Worm (Caenorhabditis elegans) whole organism, L3 larva: ENCODE measurements around the gene math-20.
"Not testable (repeated sequence)": the region's sequence is repeated elsewhere in the genome, so short reads cannot be mapped to it uniquely, and the experiment has no call there.

Source experiments
- ZK546.5 ChIP-seq: sonication (generic microtip); optimal IDR thresholded peaks from 2 replicates; lab custom pipeline; 2017; ENCODE audit warnings: missing biosample characterization, missing genetic modification characterization
- aly-2 ChIP-seq: fragments of 150-350 bp; optimal IDR thresholded peaks from 2 replicates; lab custom pipeline; 2014; ENCODE audit warnings: missing biosample characterization, missing genetic modification characterization
- ceh-16 ChIP-seq: sonication (generic microtip); optimal IDR thresholded peaks from 2 replicates; lab custom pipeline; 2017; ENCODE audit warnings: missing biosample characterization, missing genetic modification characterization
- ceh-82 ChIP-seq: fragments of 150-350 bp; optimal IDR thresholded peaks from 2 replicates; lab custom pipeline; 2014; ENCODE audit warnings: missing biosample characterization, missing genetic modification characterization
- ceh-9 ChIP-seq: sonication (generic microtip); optimal IDR thresholded peaks from 2 replicates; lab custom pipeline; 2018; ENCODE audit warnings: missing biosample characterization, missing genetic modification characterization
- daf-12 ChIP-seq: fragments of 150-350 bp; optimal IDR thresholded peaks from 2 replicates; lab custom pipeline; 2014; ENCODE audit warnings: missing biosample characterization, missing genetic modification reagents, missing genetic modification characterization
- egl-27 ChIP-seq: sonication (generic microtip); optimal IDR thresholded peaks from 4 replicates; lab custom pipeline; 2017; ENCODE audit warnings: missing biosample characterization, missing genetic modification reagents, missing genetic modification characterization
- egl-5 ChIP-seq: fragments of 150-350 bp; optimal IDR thresholded peaks from 2 replicates; lab custom pipeline; 2017; ENCODE audit warnings: missing biosample characterization, missing genetic modification reagents, missing genetic modification characterization, inconsistent platforms
- elt-1 ChIP-seq: fragments of 150-350 bp; optimal IDR thresholded peaks from 2 replicates; lab custom pipeline; 2014; ENCODE audit warnings: missing biosample characterization, missing genetic modification characterization
- elt-2 ChIP-seq: sonication (generic microtip); optimal IDR thresholded peaks from 2 replicates; lab custom pipeline; 2016; ENCODE audit warnings: missing genetic modification reagents, mild to moderate bottlenecking, missing genetic modification characterization, missing compliant biosample characterization
- elt-3 ChIP-seq, 3 experiments: fragments of 150-350 bp in 1 of 3; sonication (generic microtip) in 2 of 3; optimal IDR thresholded peaks; 2 replicates in 2 of 3; 4 replicates in 1 of 3; lab custom pipeline; 2014 to 2017; ENCODE audit warnings: missing biosample characterization in 3 of 3, missing genetic modification characterization in 3 of 3
- eor-1 ChIP-seq, 2 experiments: fragments of 150-350 bp; optimal IDR thresholded peaks; 2 replicates each; lab custom pipeline; 2014 to 2018; ENCODE audit warnings: missing biosample characterization in 2 of 2, missing genetic modification characterization in 2 of 2
- fkh-10 ChIP-seq: sonication (generic microtip); optimal IDR thresholded peaks from 2 replicates; lab custom pipeline; 2017; ENCODE audit warnings: missing biosample characterization, missing genetic modification reagents, missing genetic modification characterization
- fkh-2 ChIP-seq: fragments of 150-350 bp; optimal IDR thresholded peaks from 2 replicates; lab custom pipeline; 2014; ENCODE audit warnings: missing biosample characterization, missing genetic modification reagents, missing genetic modification characterization
- jun-1 ChIP-seq: fragments of 150-350 bp; optimal IDR thresholded peaks from 2 replicates; lab custom pipeline; 2014; ENCODE audit warnings: missing biosample characterization, missing genetic modification reagents, missing genetic modification characterization
- lin-39 ChIP-seq: fragments of 150-350 bp; optimal IDR thresholded peaks from 2 replicates; lab custom pipeline; 2018; ENCODE audit warnings: missing biosample characterization, missing genetic modification reagents, missing genetic modification characterization
- lsy-12 ChIP-seq: sonication (generic microtip); optimal IDR thresholded peaks from 2 replicates; lab custom pipeline; 2016; ENCODE audit warnings: mild to moderate bottlenecking, missing genetic modification characterization, missing compliant biosample characterization
- mdl-1 ChIP-seq: fragments of 150-350 bp; optimal IDR thresholded peaks from 2 replicates; lab custom pipeline; 2014; ENCODE audit warnings: missing biosample characterization, missing genetic modification characterization
- mml-1 ChIP-seq: fragments of 150-350 bp; sonication (generic microtip); optimal IDR thresholded peaks from 3 replicates; lab custom pipeline; 2014; ENCODE audit warnings: missing biosample characterization, missing genetic modification characterization
- nfya-1 ChIP-seq: sonication (generic microtip); optimal IDR thresholded peaks from 2 replicates; lab custom pipeline; 2017; ENCODE audit warnings: missing genetic modification characterization, mild to moderate bottlenecking, missing compliant biosample characterization, antibody characterized with exemption, moderate library complexity; ENCODE audit not compliant: insufficient read depth
- nhr-11 ChIP-seq: fragments of 150-350 bp; optimal IDR thresholded peaks from 2 replicates; lab custom pipeline; 2014; ENCODE audit warnings: missing biosample characterization, missing genetic modification characterization
- nhr-23 ChIP-seq: fragments of 150-350 bp; optimal IDR thresholded peaks from 2 replicates; lab custom pipeline; 2014; ENCODE audit warnings: missing biosample characterization, missing genetic modification reagents, missing genetic modification characterization
- nhr-237 ChIP-seq: fragments of 150-350 bp; optimal IDR thresholded peaks from 2 replicates; lab custom pipeline; 2014; ENCODE audit warnings: missing biosample characterization, missing genetic modification characterization
- nhr-25 ChIP-seq: sonication (generic microtip); optimal IDR thresholded peaks from 2 replicates; lab custom pipeline; 2017; ENCODE audit warnings: missing biosample characterization, missing genetic modification characterization
- nhr-67 ChIP-seq: fragments of 150-350 bp; optimal IDR thresholded peaks from 2 replicates; lab custom pipeline; 2014; ENCODE audit warnings: missing biosample characterization, missing genetic modification characterization
- nhr-76 ChIP-seq: fragments of 150-350 bp; sonication (generic microtip); optimal IDR thresholded peaks from 5 replicates; lab custom pipeline; 2014; ENCODE audit warnings: missing biosample characterization, missing genetic modification characterization
- nhr-77 ChIP-seq: fragments of 150-350 bp; optimal IDR thresholded peaks from 2 replicates; lab custom pipeline; 2014; ENCODE audit warnings: missing biosample characterization, missing genetic modification characterization
- pha-4 ChIP-seq: fragments of 150-350 bp; optimal IDR thresholded peaks from 2 replicates; lab custom pipeline; 2014; ENCODE audit warnings: missing biosample characterization, missing genetic modification reagents, missing genetic modification characterization
- pqm-1 ChIP-seq: fragments of 150-350 bp; optimal IDR thresholded peaks from 2 replicates; lab custom pipeline; 2017; ENCODE audit warnings: missing biosample characterization, missing genetic modification characterization, inconsistent platforms
- sea-2 ChIP-seq: fragments of 150-350 bp; sonication (generic microtip); optimal IDR thresholded peaks from 4 replicates; lab custom pipeline; 2014; ENCODE audit warnings: missing biosample characterization, missing genetic modification reagents, missing genetic modification characterization
- skn-1 ChIP-seq: fragments of 150-350 bp; optimal IDR thresholded peaks from 2 replicates; lab custom pipeline; 2014; ENCODE audit warnings: missing biosample characterization, missing genetic modification characterization
- snpc-4 ChIP-seq: fragments of 150-350 bp; optimal IDR thresholded peaks from 2 replicates; lab custom pipeline; 2014; ENCODE audit warnings: missing biosample characterization, missing genetic modification characterization
- unc-39 ChIP-seq: sonication (generic microtip); optimal IDR thresholded peaks from 4 replicates; lab custom pipeline; 2017; ENCODE audit warnings: missing biosample characterization, missing genetic modification characterization
- zag-1 ChIP-seq: fragments of 150-350 bp; optimal IDR thresholded peaks from 2 replicates; lab custom pipeline; 2014; ENCODE audit warnings: missing biosample characterization, missing genetic modification characterization
- ztf-4 ChIP-seq: fragments of 150-350 bp; optimal IDR thresholded peaks from 2 replicates; lab custom pipeline; 2014; ENCODE audit warnings: missing biosample characterization, missing genetic modification characterization

Gene math-20

DNA sequence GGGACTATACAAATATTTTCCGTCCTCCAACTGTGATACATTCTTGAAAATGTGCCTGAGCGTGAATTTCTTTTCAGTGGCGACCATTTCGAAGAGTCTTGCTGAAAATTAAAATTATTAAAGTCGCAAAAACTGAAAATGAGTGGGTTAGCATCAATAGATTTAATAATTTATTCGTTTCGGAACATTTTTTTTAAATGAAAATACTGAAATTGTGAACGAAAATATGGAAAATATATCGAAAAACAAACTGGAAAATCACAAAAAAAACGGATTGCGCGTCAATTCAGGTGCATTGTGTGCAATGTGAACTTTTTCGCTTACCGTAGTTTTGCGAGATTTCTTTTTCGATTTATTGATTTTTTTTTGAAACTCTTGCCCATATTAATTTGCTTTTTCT lies 35.5 kb downstream of the math-20 start, which contains the start of gene bath-5:
TSS of gene bath-5 (minus strand) at position 101 of the 400 bp plus-strand sequence.
- TF ChIP-seq mml-1 (no peak), elt-3 (tag; optimal IDR thresholded peaks at IDR 0.05; lab: Kevin White, UChicago) (no peak), nhr-76 (tag; lab: Kevin White, UChicago) (no peak), nhr-77 (tag; lab: Kevin White, UChicago) (no peak), nhr-237 (no peak), skn-1 (tag; lab: Kevin White, UChicago) (no peak), nhr-25 (tag; lab: Kevin White, UChicago) (no peak), egl-5 (no peak), aly-2 (tag; lab: Kevin White, UChicago) (no peak), pha-4 (tag; lab: Kevin White, UChicago) (no peak), ceh-9 (tag; lab: Kevin White, UChicago) (no peak), lsy-12 (no peak), snpc-4 (tag; lab: Kevin White, UChicago) (no peak), nhr-23 (tag; lab: Kevin White, UChicago) (no peak), ZK546.5 (tag; lab: Kevin White, UChicago) (no peak), lin-39 (tag; lab: Kevin White, UChicago) (no peak), jun-1 (no peak), nhr-11 (tag; lab: Kevin White, UChicago) (no peak)

DNA sequence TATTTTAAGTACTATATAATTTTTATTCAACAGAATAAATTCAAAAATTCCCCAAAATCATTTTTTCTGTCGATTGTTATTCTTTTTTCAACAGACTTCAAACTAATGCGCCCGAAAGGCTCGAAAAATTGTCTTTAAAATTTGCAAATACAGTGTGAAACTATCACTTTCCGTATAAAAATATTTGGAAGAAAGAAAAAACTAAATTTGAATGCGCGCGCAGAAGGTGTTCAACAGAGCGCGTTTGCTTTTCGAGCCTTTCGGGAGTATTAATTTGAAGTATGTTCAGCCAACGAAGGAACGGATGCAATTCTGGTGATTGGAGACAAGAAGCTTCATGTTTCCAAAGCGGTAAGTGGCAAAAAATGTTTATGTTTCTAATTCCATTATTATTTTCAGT lies 35.9 kb downstream of the math-20 start, which contains the start of gene btb-4:
TSS of gene btb-4 (plus strand) at position 35 of the 400 bp plus-strand sequence.
- not testable (repeated sequence) for TF ChIP-seq mdl-1, elt-2, elt-1 (tag; lab: Kevin White, UChicago)

DNA sequence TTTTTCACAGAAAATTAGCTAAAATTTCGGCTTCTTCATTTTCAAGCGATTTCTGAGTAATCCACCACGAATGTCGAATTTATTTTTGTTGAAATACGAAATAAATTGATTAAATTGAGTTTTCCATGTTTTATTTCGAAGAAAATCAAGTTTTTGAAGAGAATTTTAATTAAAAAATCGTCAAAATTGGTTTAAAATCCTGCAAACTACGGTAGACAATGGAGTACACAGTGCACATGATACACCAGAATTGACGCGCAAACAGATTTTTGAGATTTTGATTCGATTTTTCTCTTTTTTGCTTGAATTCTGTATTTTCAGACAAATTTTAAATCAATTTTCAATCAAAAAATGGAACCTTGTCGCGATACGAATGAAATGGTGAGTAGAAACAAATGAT lies 36.9 kb downstream of the math-20 start, which contains the start of gene F59H6.14:
TSS of gene F59H6.14 (plus strand) at position 301 of the 400 bp plus-strand sequence.
- TF ChIP-seq ceh-16 (tag; lab: Kevin White, UChicago), result no peak
- no peak for TF ChIP-seq fkh-10 (GFP tag; lab: Kevin White, UChicago)
- no peak for TF ChIP-seq zag-1 (tag; lab: Kevin White, UChicago)
- TF ChIP-seq ceh-82 (tag; lab: Kevin White, UChicago), result no peak
- TF ChIP-seq pqm-1 (tag; lab: Kevin White, UChicago), result no peak
- no peak for TF ChIP-seq skn-1 (tag; lab: Kevin White, UChicago)
- TF ChIP-seq fkh-2 (tag; lab: Kevin White, UChicago), result no peak
- TF ChIP-seq lin-39 (tag; lab: Kevin White, UChicago), result no peak
- TF ChIP-seq jun-1, result no peak
- no peak for TF ChIP-seq daf-12 (tag; lab: Kevin White, UChicago)
- no peak for TF ChIP-seq eor-1 (tag; optimal IDR thresholded peaks at IDR 0.05; lab: Kevin White, UChicago)
- no peak for TF ChIP-seq nhr-67
- TF ChIP-seq nhr-25 (tag; lab: Kevin White, UChicago), result no peak
- no peak for TF ChIP-seq ceh-9 (tag; lab: Kevin White, UChicago)
- TF ChIP-seq egl-27, result no peak
- TF ChIP-seq, all 47 proteins: peak for 0

ce11 chrII:2039288-2039687 lies 43.0 kb downstream of the math-20 start, which contains the start of gene bath-19:
Gene bath-19, minus strand, starts transcription at chrII:2039388.
- TF ChIP-seq ceh-9 (tag; lab: Kevin White, UChicago) (no peak), egl-27 (no peak), nhr-67 (no peak), unc-39 (tag; lab: Kevin White, UChicago) (no peak), nhr-11 (tag; lab: Kevin White, UChicago) (no peak), nfya-1 (no peak), pha-4 (tag; lab: Kevin White, UChicago) (no peak), ztf-4 (tag; lab: Kevin White, UChicago) (no peak), eor-1 (tag; optimal IDR thresholded peaks at IDR 0.05; lab: Kevin White, UChicago) (no peak), egl-5 (no peak), sea-2 (no peak), nhr-25 (tag; lab: Kevin White, UChicago) (no peak), lsy-12 (no peak), jun-1 (no peak), snpc-4 (tag; lab: Kevin White, UChicago) (no peak), aly-2 (tag; lab: Kevin White, UChicago) (no peak), ceh-16 (tag; lab: Kevin White, UChicago) (no peak), nhr-237 (no peak), fkh-2 (tag; lab: Kevin White, UChicago) (no peak)
